Fruit fly (Drosophila melanogaster) whole organism, embryonic: ENCODE measurements around the gene Ser.

Experiments used
- Abd-B ChIP-seq: fragments of 200-800 bp; sonication (Bioruptor generic); optimal IDR thresholded peaks from 2 replicates; lab custom pipeline; 2018; ENCODE audit warnings: missing biosample characterization, mild to moderate bottlenecking, missing genetic modification characterization, moderate library complexity
- CG10267 ChIP-seq: fragments of 200-800 bp; sonication (Bioruptor generic); optimal IDR thresholded peaks from 2 replicates; lab custom pipeline; 2018; ENCODE audit warnings: missing biosample characterization, mild to moderate bottlenecking, missing genetic modification characterization, moderate library complexity
- CG11723 ChIP-seq: fragments of 200-800 bp; sonication (Bioruptor generic); optimal IDR thresholded peaks from 2 replicates; lab custom pipeline; 2017; ENCODE audit warnings: missing biosample characterization, mild to moderate bottlenecking, missing genetic modification characterization
- CG12071 ChIP-seq: fragments of 200-800 bp; sonication (Bioruptor generic); optimal IDR thresholded peaks from 3 replicates; lab custom pipeline; 2018; ENCODE audit warnings: missing biosample characterization, mild to moderate bottlenecking, missing genetic modification characterization
- CG12942 ChIP-seq: fragments of 200-800 bp; sonication (Bioruptor generic); optimal IDR thresholded peaks from 3 replicates; lab custom pipeline; 2016; ENCODE audit warnings: missing biosample characterization, missing genetic modification characterization
- CG14050 ChIP-seq: fragments of 200-800 bp; sonication (Bioruptor generic); IDR thresholded peaks from 3 replicates; pipeline ENCODE4 v1.3.6; 2022; ENCODE audit warnings: missing biosample characterization, missing genetic modification characterization
- CG15514 ChIP-seq: fragments of 200-800 bp; sonication (Bioruptor generic); optimal IDR thresholded peaks from 3 replicates; lab custom pipeline; 2017; ENCODE audit warnings: missing biosample characterization, missing genetic modification characterization, mild to moderate bottlenecking, moderate library complexity, missing genetic modification reagents
- CG17361 ChIP-seq: fragments of 200-800 bp; sonication (Bioruptor generic); IDR thresholded peaks from 3 replicates; pipeline ENCODE4 v1.3.6; 2022; ENCODE audit warnings: missing biosample characterization, missing genetic modification characterization
- CG18011 ChIP-seq: fragments of 200-800 bp; sonication (Bioruptor generic); optimal IDR thresholded peaks from 2 replicates; lab custom pipeline; 2017; ENCODE audit warnings: missing biosample characterization, missing genetic modification characterization, mild to moderate bottlenecking, moderate library complexity, missing genotype
- CG18599 ChIP-seq: fragments of 200-800 bp; sonication (Bioruptor generic); optimal IDR thresholded peaks from 3 replicates; lab custom pipeline; 2017; ENCODE audit warnings: missing biosample characterization, missing genetic modification characterization, mild to moderate bottlenecking, moderate library complexity, missing genetic modification reagents
- CG18764 ChIP-seq: fragments of 200-800 bp; sonication (Bioruptor generic); optimal IDR thresholded peaks from 3 replicates; lab custom pipeline; 2016; ENCODE audit warnings: missing biosample characterization, missing genetic modification characterization
- CG2202 ChIP-seq: fragments of 200-800 bp; sonication (Bioruptor generic); optimal IDR thresholded peaks from 2 replicates; lab custom pipeline; 2018; ENCODE audit warnings: missing biosample characterization, mild to moderate bottlenecking, missing genetic modification characterization
- CG31224 ChIP-seq: fragments of 200-800 bp; sonication (Bioruptor generic); IDR thresholded peaks from 2 replicates; pipeline ENCODE4 v1.3.6; 2022; ENCODE audit warnings: missing biosample characterization, missing genetic modification characterization
- CG5180 ChIP-seq: fragments of 200-800 bp; sonication (Bioruptor generic); optimal IDR thresholded peaks from 3 replicates; lab custom pipeline; 2017; ENCODE audit warnings: missing biosample characterization, missing genetic modification characterization, mild to moderate bottlenecking, moderate library complexity, missing genetic modification reagents
- CG6175 ChIP-seq: fragments of 200-800 bp; sonication (Bioruptor generic); IDR thresholded peaks from 3 replicates; pipeline ENCODE4 v1.3.6; 2022; ENCODE audit warnings: missing biosample characterization, missing genetic modification characterization
- CG6254 ChIP-seq: fragments of 200-800 bp; sonication (Bioruptor generic); optimal IDR thresholded peaks from 3 replicates; lab custom pipeline; 2017; ENCODE audit warnings: mild to moderate bottlenecking, missing biosample characterization, missing genetic modification reagents, missing genetic modification characterization
- CG6654 ChIP-seq: fragments of 200-800 bp; sonication (Bioruptor generic); optimal IDR thresholded peaks from 2 replicates; lab custom pipeline; 2017; ENCODE audit warnings: missing biosample characterization, mild to moderate bottlenecking, missing genetic modification characterization
- CG6854 ChIP-seq: fragments of 200-800 bp; sonication (Bioruptor generic); optimal IDR thresholded peaks from 3 replicates; lab custom pipeline; 2017; ENCODE audit warnings: missing biosample characterization, mild to moderate bottlenecking, missing genetic modification characterization
- CG7372 ChIP-seq: fragments of 200-800 bp; sonication (Bioruptor generic); IDR thresholded peaks from 2 replicates; pipeline ENCODE4 v1.3.6; 2022; ENCODE audit warnings: missing biosample characterization, missing genetic modification characterization
- CG7928 ChIP-seq: fragments of 200-800 bp; sonication (Bioruptor generic); optimal IDR thresholded peaks from 2 replicates; lab custom pipeline; 2017; ENCODE audit warnings: missing biosample characterization, mild to moderate bottlenecking, missing genetic modification characterization
- CG7963 ChIP-seq: fragments of 200-800 bp; sonication (Bioruptor generic); IDR thresholded peaks from 3 replicates; pipeline ENCODE4 v1.3.6; 2022; ENCODE audit warnings: missing biosample characterization, missing genetic modification characterization; ENCODE audit not compliant: partially characterized antibody
- CG7987 ChIP-seq: fragments of 200-800 bp; sonication (Bioruptor generic); optimal IDR thresholded peaks from 2 replicates; lab custom pipeline; 2018; ENCODE audit warnings: missing biosample characterization, mild to moderate bottlenecking, missing genetic modification characterization, moderate library complexity
- CrebB ChIP-seq: fragments of 200-800 bp; sonication (Bioruptor generic); optimal IDR thresholded peaks from 3 replicates; lab custom pipeline; 2018; ENCODE audit warnings: missing biosample characterization, mild to moderate bottlenecking, missing genetic modification characterization
- Dad ChIP-seq: fragments of 200-800 bp; sonication (Bioruptor generic); optimal IDR thresholded peaks from 3 replicates; lab custom pipeline; 2016; ENCODE audit warnings: missing biosample characterization, missing genetic modification characterization
- HHEX ChIP-seq: fragments of 200-800 bp; sonication (Bioruptor generic); optimal IDR thresholded peaks from 3 replicates; lab custom pipeline; 2017; ENCODE audit warnings: missing biosample characterization, mild to moderate bottlenecking, missing genetic modification characterization, missing genetic modification reagents
- MBD-R2 ChIP-seq: fragments of 200-800 bp; sonication (Bioruptor generic); IDR thresholded peaks from 2 replicates; pipeline ENCODE4 v1.3.6; 2022; ENCODE audit warnings: missing biosample characterization, missing genetic modification characterization
- Mad ChIP-seq: fragments of 200-800 bp; sonication (Bioruptor generic); optimal IDR thresholded peaks from 2 replicates; lab custom pipeline; 2016; ENCODE audit warnings: missing biosample characterization, missing genetic modification characterization
- Med ChIP-seq: fragments of 200-800 bp; sonication (Bioruptor generic); peaks from one replicate; lab custom pipeline; 2016; ENCODE audit warnings: missing biosample characterization, missing genetic modification characterization, mild to moderate bottlenecking, inconsistent platforms, moderate library complexity
- Oaz ChIP-seq: fragments of 200-800 bp; sonication (Bioruptor generic); IDR thresholded peaks from 2 replicates; pipeline ENCODE4 v1.3.6; 2022; ENCODE audit warnings: missing biosample characterization, missing genetic modification characterization
- Ravus ChIP-seq: fragments of 200-800 bp; sonication (Bioruptor generic); IDR thresholded peaks from 2 replicates; pipeline ENCODE4 v1.3.6; 2022; ENCODE audit warnings: missing biosample characterization, missing genetic modification characterization
- Rx ChIP-seq: fragments of 200-800 bp; sonication (Bioruptor generic); IDR thresholded peaks from 2 replicates; pipeline ENCODE4 v1.3.6; 2022; ENCODE audit warnings: missing biosample characterization, missing genetic modification characterization
- Scr ChIP-seq: fragments of 200-800 bp; sonication (Bioruptor generic); IDR thresholded peaks from 2 replicates; pipeline ENCODE4 v1.3.6; 2022; ENCODE audit warnings: missing biosample characterization, missing genetic modification characterization; ENCODE audit not compliant: partially characterized antibody
- Sry-β ChIP-seq: fragments of 200-800 bp; sonication (Bioruptor generic); optimal IDR thresholded peaks from 2 replicates; lab custom pipeline; 2018; ENCODE audit warnings: missing biosample characterization, mild to moderate bottlenecking, missing genetic modification characterization, moderate library complexity
- ab ChIP-seq: fragments of 200-800 bp; sonication (Bioruptor generic); optimal IDR thresholded peaks from 2 replicates; lab custom pipeline; 2016; ENCODE audit warnings: missing biosample characterization, missing genetic modification characterization
- ash1 ChIP-seq: fragments of 200-800 bp; sonication (Bioruptor generic); optimal IDR thresholded peaks from 2 replicates; lab custom pipeline; 2018; ENCODE audit warnings: missing biosample characterization, mild to moderate bottlenecking, missing genetic modification characterization
- ato ChIP-seq: fragments of 200-800 bp; sonication (Bioruptor generic); IDR thresholded peaks from 2 replicates; pipeline ENCODE4 v1.3.6; 2022; ENCODE audit warnings: missing biosample characterization, missing genetic modification characterization; ENCODE audit not compliant: partially characterized antibody
- az2 ChIP-seq: fragments of 200-800 bp; sonication (Bioruptor generic); optimal IDR thresholded peaks from 3 replicates; lab custom pipeline; 2016; ENCODE audit warnings: missing biosample characterization, missing genetic modification characterization
- bcd ChIP-seq: fragments of 200-800 bp; sonication (Bioruptor generic); optimal IDR thresholded peaks from 2 replicates; lab custom pipeline; 2017; ENCODE audit warnings: missing biosample characterization, mild to moderate bottlenecking, missing genetic modification characterization
- crp ChIP-seq, 2 experiments: fragments of 200-800 bp; sonication (Bioruptor generic); optimal IDR thresholded peaks; 2 replicates in 1 of 2; 3 replicates in 1 of 2; lab custom pipeline; 2017; ENCODE audit warnings: missing biosample characterization in 2 of 2, missing genetic modification characterization in 2 of 2, mild to moderate bottlenecking in 1 of 2, moderate library complexity in 1 of 2
- dysf ChIP-seq: fragments of 200-800 bp; sonication (Bioruptor generic); IDR thresholded peaks from 3 replicates; pipeline ENCODE4 v1.3.6; 2022; ENCODE audit warnings: missing biosample characterization, missing genetic modification characterization
- fd64A ChIP-seq: fragments of 200-800 bp; sonication (Bioruptor generic); optimal IDR thresholded peaks from 3 replicates; lab custom pipeline; 2018; ENCODE audit warnings: missing biosample characterization, mild to moderate bottlenecking, missing genetic modification characterization
- gcm ChIP-seq: fragments of 200-800 bp; sonication (Bioruptor generic); optimal IDR thresholded peaks from 2 replicates; lab custom pipeline; 2019; ENCODE audit warnings: missing biosample characterization, mild to moderate bottlenecking, missing genetic modification characterization, moderate library complexity
- gt ChIP-seq: fragments of 200-800 bp; sonication (Bioruptor generic); IDR thresholded peaks from 2 replicates; pipeline ENCODE4 v1.3.6; 2022; ENCODE audit warnings: missing biosample characterization, missing genetic modification characterization
- tna ChIP-seq: fragments of 200-800 bp; sonication (Bioruptor generic); IDR thresholded peaks from 2 replicates; pipeline ENCODE4 v1.3.6; 2022; ENCODE audit warnings: missing biosample characterization, missing genetic modification characterization; ENCODE audit not compliant: partially characterized antibody
- tx ChIP-seq: fragments of 200-800 bp; sonication (Bioruptor generic); optimal IDR thresholded peaks from 2 replicates; lab custom pipeline; 2016; ENCODE audit warnings: missing biosample characterization, missing genetic modification characterization
- usp ChIP-seq: fragments of >200 bp; optimal IDR thresholded peaks from 2 replicates; lab custom pipeline; 2017; ENCODE audit warnings: missing biosample characterization, missing genetic modification characterization
- zen2 ChIP-seq: fragments of 200-800 bp; sonication (Bioruptor generic); IDR thresholded peaks from 3 replicates; pipeline ENCODE4 v1.3.6; 2022; ENCODE audit warnings: missing biosample characterization, missing genetic modification characterization; ENCODE audit not compliant: partially characterized antibody

Gene Ser

dm6 chr3R:27135692-27136641 is 58.1 kb downstream of the Ser start (continued):
- TF ChIP-seq CG17361 (GFP tag; lab: Robert Waterston, UW) = peak; percentile 65; the same call in 2 of the 3 replicates
- peak; percentile 40 for TF ChIP-seq CG10267 (tag; lab: Kevin White, UChicago)
- TF ChIP-seq CG2202 (tag; lab: Kevin White, UChicago) = peak; percentile 87
- TF ChIP-seq dysf = peak; percentile 17; the same call in 1 of the 3 replicates
- peak; percentile 54 for TF ChIP-seq CG6254 (GFP tag; lab: Kevin White, UChicago)
- TF ChIP-seq bcd (GFP tag; lab: Kevin White, UChicago) = peak; percentile 60
- peak; percentile 35 for TF ChIP-seq az2 (GFP tag; lab: Kevin White, UChicago)
- TF ChIP-seq HHEX (GFP tag; lab: Kevin White, UChicago) = peak; percentile 69
- peak; percentile 92 for TF ChIP-seq Med (GFP tag; lab: Kevin White, UChicago)
- TF ChIP-seq CG18599 = peak; percentile 59
- no peak for TF ChIP-seq CG6654
- 0 out of 2 replicates have a peak, but pooled peaks have one; percentile 27 for TF ChIP-seq CG7372 (GFP tag; lab: Robert Waterston, UW)
- TF ChIP-seq CG12071 (GFP tag; lab: Kevin White, UChicago) = peak; percentile 69
- TF ChIP-seq CG12942 (GFP tag; lab: Kevin White, UChicago) = peak; percentile 56
- TF ChIP-seq Abd-B (GFP tag; lab: Kevin White, UChicago) = no peak
- no peak for TF ChIP-seq MBD-R2
- TF ChIP-seq CG7963 (GFP tag; lab: Robert Waterston, UW) = no peak
- TF ChIP-seq CG7928 (GFP tag; lab: Kevin White, UChicago) = no peak
- 0 out of 2 replicates have a peak, but pooled peaks have one; percentile 28 for TF ChIP-seq Oaz
- no peak for TF ChIP-seq Rx (GFP tag; lab: Robert Waterston, UW)
- TF ChIP-seq Dad = peak; percentile 32
- TF ChIP-seq gcm = peak; percentile 53
- TF ChIP-seq ato (GFP tag; lab: Robert Waterston, UW) = no peak
- TF ChIP-seq CG5180 (GFP tag; lab: Kevin White, UChicago) = peak; percentile 69
- 0 out of 3 replicates have a peak, but pooled peaks have one; percentile 29 for TF ChIP-seq CG14050 (GFP tag; lab: Robert Waterston, UW)
- peak; percentile 33 for TF ChIP-seq Sry-β (GFP tag; lab: Kevin White, UChicago)
- TF ChIP-seq Scr (GFP tag; lab: Robert Waterston, UW) = no peak
- TF ChIP-seq CG15514 = peak; percentile 41
- peak; percentile 76 for TF ChIP-seq CrebB (tag; lab: Kevin White, UChicago)
- no peak for TF ChIP-seq Ravus (GFP tag; lab: Robert Waterston, UW)
- TF ChIP-seq fd64A = peak; percentile 77
- no peak for TF ChIP-seq gt (GFP tag; lab: Robert Waterston, UW)
- TF ChIP-seq tna (GFP tag; lab: Robert Waterston, UW) = no peak
- TF ChIP-seq usp (GFP tag; lab: Kevin White, UChicago) = no peak
- TF ChIP-seq zen2 = no peak
- TF ChIP-seq CG31224 (GFP tag; lab: Robert Waterston, UW) = no peak
- peak in 1 of 2 experiments; percentile 9 for TF ChIP-seq crp (GFP tag; optimal IDR thresholded peaks at IDR 0.05; lab: Kevin White, UChicago)
- TF ChIP-seq ash1 (GFP tag; lab: Kevin White, UChicago) = no peak
- peak; percentile 79 for TF ChIP-seq CG18764 (GFP tag; lab: Kevin White, UChicago)
- peak; percentile 8 for TF ChIP-seq CG18011
- peak; percentile 80 for TF ChIP-seq CG7987 (GFP tag; lab: Kevin White, UChicago)
- peak; percentile 37 for TF ChIP-seq Mad
- TF ChIP-seq CG6175 (GFP tag; lab: Robert Waterston, UW) = no peak
- no peak for TF ChIP-seq CG6854 (GFP tag; lab: Kevin White, UChicago)
- no peak for TF ChIP-seq ab
- no peak for TF ChIP-seq tx (GFP tag; lab: Kevin White, UChicago)
- peak; percentile 49 for TF ChIP-seq CG11723 (GFP tag; lab: Kevin White, UChicago)
